Worm (Caenorhabditis elegans): ENCODE data around the gene kin-33.

kin-33 gene

ce11 chrV:201300-201699, 33.2 kb downstream of the kin-33 start, which contains the start of gene trpp-1:
TSS of gene trpp-1 (plus strand) at chrV:201600.
- TF ChIP-seq ztf-4 (tag; optimal IDR thresholded peaks at IDR 0.05), result no peak
- TF ChIP-seq zag-1 (tag; optimal IDR thresholded peaks at IDR 0.05), result no peak
- TF ChIP-seq ceh-16 (tag; optimal IDR thresholded peaks at IDR 0.05), result no peak
- TF ChIP-seq hmg-11 (tag; optimal IDR thresholded peaks at IDR 0.05), result no peak
- no peak for TF ChIP-seq ceh-9 (tag; optimal IDR thresholded peaks at IDR 0.05)
- TF ChIP-seq elt-2 (tag; optimal IDR thresholded peaks at IDR 0.05), result no peak
- no peak for TF ChIP-seq daf-12 (tag; optimal IDR thresholded peaks at IDR 0.05)

- TF ChIP-seq unc-39 (tag; optimal IDR thresholded peaks at IDR 0.05) (no peak), mml-1 (tag; optimal IDR thresholded peaks at IDR 0.05) (no peak), ZK546.5 (tag; optimal IDR thresholded peaks at IDR 0.05) (no peak), nhr-23 (tag; optimal IDR thresholded peaks at IDR 0.05) (no peak), hmg-11 (tag; optimal IDR thresholded peaks at IDR 0.05) (no peak), aly-2 (tag; optimal IDR thresholded peaks at IDR 0.05) (no peak), ztf-11 (tag; optimal IDR thresholded peaks at IDR 0.05) (no peak), nhr-11 (tag; optimal IDR thresholded peaks at IDR 0.05) (no peak), ceh-28 (tag; optimal IDR thresholded peaks at IDR 0.05) (no peak), lin-39 (tag; optimal IDR thresholded peaks at IDR 0.05) (no peak), ceh-9 (tag; optimal IDR thresholded peaks at IDR 0.05) (no peak), sea-2 (GFP tag; optimal IDR thresholded peaks at IDR 0.05) (no peak), skn-1 (tag; optimal IDR thresholded peaks at IDR 0.05) (no peak), nhr-77 (tag; optimal IDR thresholded peaks at IDR 0.05) (no peak)
Observed at ce11 chrV:194760-195159, 39.7 kb downstream of the kin-33 start.

ce11 chrV:189436-189835, 45.0 kb downstream of the kin-33 start:
- TF ChIP-seq fos-1 (tag; optimal IDR thresholded peaks at IDR 0.05) (no peak), lin-39 (tag; optimal IDR thresholded peaks at IDR 0.05) (no peak), aly-2 (tag; optimal IDR thresholded peaks at IDR 0.05) (no peak), elt-2 (tag; optimal IDR thresholded peaks at IDR 0.05) (no peak), nhr-43 (tag; optimal IDR thresholded peaks at IDR 0.05; ENCODE audit: poor library complexity, severe bottlenecking) (no peak), ztf-4 (tag; optimal IDR thresholded peaks at IDR 0.05) (no peak)

- no peak for TF ChIP-seq ceh-28 (tag; optimal IDR thresholded peaks at IDR 0.05)
- no peak for TF ChIP-seq mml-1 (tag; optimal IDR thresholded peaks at IDR 0.05)
- peak; percentile 68 for TF ChIP-seq hmg-11 (tag; optimal IDR thresholded peaks at IDR 0.05)
- TF ChIP-seq fos-1 (tag; optimal IDR thresholded peaks at IDR 0.05), result no peak
- TF ChIP-seq nfya-1 (tag; optimal IDR thresholded peaks at IDR 0.05; ENCODE audit: insufficient read depth), result peak; percentile 77
- TF ChIP-seq elt-3 (tag; optimal IDR thresholded peaks at IDR 0.05), result no peak
- no peak for TF ChIP-seq nhr-67 (tag; optimal IDR thresholded peaks at IDR 0.05)
- no peak for TF ChIP-seq zag-1 (tag; optimal IDR thresholded peaks at IDR 0.05)
- peak; percentile 43 for TF ChIP-seq lin-15B (tag; optimal IDR thresholded peaks at IDR 0.05)
- TF ChIP-seq egl-27 (tag; optimal IDR thresholded peaks at IDR 0.05), result no peak
- TF ChIP-seq nhr-23 (tag; optimal IDR thresholded peaks at IDR 0.05), result peak; percentile 43
- TF ChIP-seq aly-2 (tag; optimal IDR thresholded peaks at IDR 0.05), result no peak
- no peak for TF ChIP-seq ztf-11 (tag; optimal IDR thresholded peaks at IDR 0.05)
- no peak for TF ChIP-seq ama-1 (optimal IDR thresholded peaks at IDR 0.05)
- TF ChIP-seq R02D3.7 (tag; optimal IDR thresholded peaks at IDR 0.05), result no peak
- TF ChIP-seq jun-1 (tag; optimal IDR thresholded peaks at IDR 0.05), result no peak
- no peak for TF ChIP-seq ceh-9 (tag; optimal IDR thresholded peaks at IDR 0.05)
- TF ChIP-seq eor-1 (tag; optimal IDR thresholded peaks at IDR 0.05), result no peak
- no peak for TF ChIP-seq nhr-77 (tag; optimal IDR thresholded peaks at IDR 0.05)
- TF ChIP-seq lin-39 (tag; optimal IDR thresholded peaks at IDR 0.05), result peak; percentile 63
- TF ChIP-seq elt-1 (tag; optimal IDR thresholded peaks at IDR 0.05), result no peak
- no peak for TF ChIP-seq daf-12 (tag; optimal IDR thresholded peaks at IDR 0.05)
- peak; percentile 38 for TF ChIP-seq nhr-25 (tag; optimal IDR thresholded peaks at IDR 0.05)
- no peak for TF ChIP-seq lsy-12 (tag; optimal IDR thresholded peaks at IDR 0.05)
- no peak for TF ChIP-seq tbx-2 (tag; optimal IDR thresholded peaks at IDR 0.05)
- no peak for TF ChIP-seq pqm-1 (tag; optimal IDR thresholded peaks at IDR 0.05)
- peak; percentile 7 for TF ChIP-seq snpc-4 (tag; optimal IDR thresholded peaks at IDR 0.05)
- TF ChIP-seq nhr-28 (tag; optimal IDR thresholded peaks at IDR 0.05), result no peak
- TF ChIP-seq ztf-4 (tag; optimal IDR thresholded peaks at IDR 0.05), result no peak
- no peak for TF ChIP-seq fkh-10 (GFP tag; optimal IDR thresholded peaks at IDR 0.05)
- TF ChIP-seq sea-2 (GFP tag; optimal IDR thresholded peaks at IDR 0.05), result no peak
- TF ChIP-seq pha-4 (tag; optimal IDR thresholded peaks at IDR 0.05), result peak; percentile 53
- no peak for TF ChIP-seq unc-62 (GFP tag; optimal IDR thresholded peaks at IDR 0.05)
- no peak for TF ChIP-seq ceh-16 (tag; optimal IDR thresholded peaks at IDR 0.05)
- TF ChIP-seq fkh-2 (tag; optimal IDR thresholded peaks at IDR 0.05), result no peak
- no peak for TF ChIP-seq elt-2 (tag; optimal IDR thresholded peaks at IDR 0.05)
- no peak for TF ChIP-seq unc-39 (tag; optimal IDR thresholded peaks at IDR 0.05)
- TF ChIP-seq mdl-1 (tag; optimal IDR thresholded peaks at IDR 0.05), result no peak
- TF ChIP-seq nhr-76 (tag; optimal IDR thresholded peaks at IDR 0.05), result no peak
Observed at ce11 chrV:185694-186217, 48.7 kb downstream of the kin-33 start, which contains the start of gene arid-1. TSS of gene arid-1 (plus strand) at chrV:186167.
